Worm (Caenorhabditis elegans) whole organism, late embryonic: ENCODE data around the gene C17C3.6.

ENCODE experiments used
- F13H6.1 ChIP-seq: sonication (generic microtip); optimal IDR thresholded peaks from 2 replicates; lab custom pipeline; 2016; ENCODE audit warnings: missing genetic modification characterization, missing compliant biosample characterization
- ama-1 ChIP-seq: fragments of 150-350 bp; optimal IDR thresholded peaks from 2 replicates; lab custom pipeline; 2014
- ceh-22 ChIP-seq: sonication (generic microtip); optimal IDR thresholded peaks from 2 replicates; lab custom pipeline; 2017; ENCODE audit warnings: missing biosample characterization, missing genetic modification characterization
- ceh-6 ChIP-seq: fragments of 200-800 bp; sonication (Bioruptor generic); optimal IDR thresholded peaks from 2 replicates; lab custom pipeline; 2018; ENCODE audit warnings: mild to moderate bottlenecking, missing genetic modification characterization, missing compliant biosample characterization
- che-1 ChIP-seq: sonication (generic microtip); optimal IDR thresholded peaks from 2 replicates; lab custom pipeline; 2016; ENCODE audit warnings: mild to moderate bottlenecking, missing genetic modification characterization, missing compliant biosample characterization
- ets-4 ChIP-seq: sonication (generic microtip); optimal IDR thresholded peaks from 2 replicates; lab custom pipeline; 2016; ENCODE audit warnings: missing genetic modification characterization, missing compliant biosample characterization
- hlh-30 ChIP-seq: sonication (generic microtip); optimal IDR thresholded peaks from 2 replicates; lab custom pipeline; 2017; ENCODE audit warnings: antibody characterized with exemption, missing genetic modification characterization, missing compliant biosample characterization; ENCODE audit not compliant: insufficient read depth
- nfya-1 ChIP-seq: sonication (generic microtip); optimal IDR thresholded peaks from 2 replicates; lab custom pipeline; 2017; ENCODE audit warnings: missing genetic modification characterization, mild to moderate bottlenecking, missing compliant biosample characterization, antibody characterized with exemption, moderate library complexity
- pag-3 ChIP-seq: sonication (generic microtip); optimal IDR thresholded peaks from 2 replicates; lab custom pipeline; 2016; ENCODE audit warnings: missing compliant biosample characterization, missing genetic modification characterization, borderline replicate concordance
- pqm-1 ChIP-seq: sonication (generic microtip); optimal IDR thresholded peaks from 2 replicates; lab custom pipeline; 2016; ENCODE audit warnings: missing genetic modification characterization, missing compliant biosample characterization
- ttx-3 ChIP-seq: sonication (generic microtip); optimal IDR thresholded peaks from 2 replicates; lab custom pipeline; 2016; ENCODE audit warnings: missing genetic modification reagents, missing genetic modification characterization, missing compliant biosample characterization
- unc-86 ChIP-seq: sonication (generic microtip); optimal IDR thresholded peaks from 2 replicates; lab custom pipeline; 2016; ENCODE audit warnings: missing genetic modification characterization, missing compliant biosample characterization

DNA sequence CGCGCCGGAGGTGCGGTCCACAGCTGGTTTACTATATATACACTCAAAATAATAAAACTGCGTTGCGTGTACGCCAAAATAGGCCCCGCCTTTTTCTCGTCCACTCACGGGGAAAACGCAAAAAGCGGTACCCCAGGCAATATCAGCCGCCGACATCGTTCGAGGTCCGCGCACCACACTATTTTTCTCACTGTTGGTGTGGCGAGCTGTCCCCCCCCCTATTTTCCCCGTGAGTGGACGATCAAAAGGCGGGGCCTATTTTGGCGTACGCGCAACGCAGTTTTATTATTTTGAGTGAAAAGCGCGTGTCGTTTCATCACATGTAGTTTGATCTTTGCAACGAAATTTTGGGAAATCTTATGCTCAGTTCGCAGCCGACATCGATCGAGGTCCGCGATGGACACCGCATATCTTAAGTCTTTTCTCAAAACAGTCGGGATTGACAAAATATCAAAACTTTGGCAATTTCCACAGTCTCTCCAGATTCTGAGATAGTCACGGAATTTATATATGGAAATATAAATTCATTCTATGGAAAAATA lies 15.3 kb downstream of the C17C3.6 start:
- TF ChIP-seq che-1 (tag; lab: Kevin White, UChicago) (no peak), unc-86 (no peak), ttx-3 (tag; lab: Kevin White, UChicago) (no peak), ets-4 (tag; lab: Kevin White, UChicago) (no peak), pqm-1 (tag; lab: Kevin White, UChicago) (no peak), hlh-30 (tag; lab: Kevin White, UChicago) (no peak), ceh-22 (tag; lab: Kevin White, UChicago) (no peak), pag-3 (tag; lab: Kevin White, UChicago) (no peak), nfya-1 (tag; lab: Kevin White, UChicago) (no peak), ceh-6 (GFP tag; lab: Kevin White, UChicago) (no peak), ama-1 (lab: Kevin White, UChicago) (no peak), F13H6.1 (tag; lab: Kevin White, UChicago) (no peak)
